Worm (Caenorhabditis elegans) whole organism, young adult: ENCODE measurements around the gene atln-1.

Experiments used
- B0035.1 ChIP-seq: sonication (generic microtip); optimal IDR thresholded peaks from 2 replicates; lab custom pipeline; 2016; ENCODE audit warnings: missing genetic modification characterization, mild to moderate bottlenecking, missing compliant biosample characterization, missing genotype, missing genetic modification reagents
- F37B4.10 ChIP-seq: fragments of 200-800 bp; sonication (Bioruptor generic); IDR thresholded peaks from 2 replicates; pipeline ENCODE4 v1.3.6; 2022; ENCODE audit warnings: missing genetic modification characterization, missing compliant biosample characterization
- akir-1 ChIP-seq: fragments of 200-800 bp; sonication (Bioruptor generic); optimal IDR thresholded peaks from 2 replicates; lab custom pipeline; 2018; ENCODE audit warnings: mild to moderate bottlenecking, missing genetic modification characterization, moderate library complexity, missing compliant biosample characterization
- attf-5 ChIP-seq: fragments of 200-800 bp; sonication (Bioruptor generic); optimal IDR thresholded peaks from 2 replicates; lab custom pipeline; 2018; ENCODE audit warnings: mild to moderate bottlenecking, missing genetic modification characterization, missing compliant biosample characterization
- dpl-1 ChIP-seq: fragments of 150-350 bp; optimal IDR thresholded peaks from 2 replicates; lab custom pipeline; 2014; ENCODE audit warnings: missing biosample characterization, missing genetic modification reagents, missing genetic modification characterization
- hlh-12 ChIP-seq: sonication (generic microtip); optimal IDR thresholded peaks from 2 replicates; lab custom pipeline; 2016; ENCODE audit warnings: missing genetic modification characterization, missing compliant biosample characterization
- hlh-26 ChIP-seq: fragments of 200-800 bp; sonication (Bioruptor generic); conservative IDR thresholded peaks from 2 replicates; pipeline ENCODE4 v1.3.6; 2022; ENCODE audit warnings: missing genetic modification reagents, missing genetic modification characterization, missing compliant biosample characterization
- lin-35 ChIP-seq, 3 experiments: fragments of 150-350 bp in 2 of 3; sonication (generic microtip) in 1 of 3; optimal IDR thresholded peaks; 2 replicates each; lab custom pipeline; 2014 to 2018; ENCODE audit warnings: missing biosample characterization in 3 of 3, missing genetic modification characterization in 3 of 3, missing genetic modification reagents in 3 of 3
- nfyb-1 ChIP-seq: fragments of 200-800 bp; sonication (Bioruptor generic); IDR thresholded peaks from 2 replicates; pipeline ENCODE4 v1.3.6; 2022; ENCODE audit warnings: missing genetic modification reagents, missing genetic modification characterization, missing compliant biosample characterization
- snpc-4 ChIP-seq, 5 experiments: fragments of 150-350 bp in 1 of 5; sonication (generic microtip) in 4 of 5; optimal IDR thresholded peaks; 2 replicates each; lab custom pipeline; 2014 to 2018; ENCODE audit warnings: missing genetic modification characterization in 5 of 5, missing biosample characterization in 3 of 5, antibody characterized with exemption in 2 of 5, mild to moderate bottlenecking in 2 of 5, missing compliant biosample characterization in 2 of 5, missing genotype in 2 of 5, moderate library complexity in 2 of 5, missing genetic modification reagents in 1 of 5
- unc-62 ChIP-seq: fragments of 150-350 bp; optimal IDR thresholded peaks from 2 replicates; lab custom pipeline; 2014; ENCODE audit warnings: missing biosample characterization, missing genetic modification reagents, missing genetic modification characterization
- ztf-3 ChIP-seq: fragments of 200-800 bp; sonication (Bioruptor generic); optimal IDR thresholded peaks from 2 replicates; lab custom pipeline; 2018; ENCODE audit warnings: mild to moderate bottlenecking, missing genetic modification characterization, missing compliant biosample characterization

- TF ChIP-seq akir-1 (GFP tag; lab: Kevin White, UChicago) (no peak), hlh-12 (tag; lab: Kevin White, UChicago) (no peak), unc-62 (no peak), attf-5 (GFP tag; lab: Kevin White, UChicago) (no peak), B0035.1 (tag; lab: Kevin White, UChicago) (no peak), hlh-26 (no peak), lin-35 (GFP tag; optimal IDR thresholded peaks at IDR 0.05; lab: Kevin White, UChicago) (no peak), dpl-1 (no peak), nfyb-1 (GFP tag; lab: Robert Waterston, UW) (no peak), F37B4.10 (GFP tag; lab: Robert Waterston, UW) (no peak), snpc-4 (GFP tag; optimal IDR thresholded peaks at IDR 0.05; lab: Kevin White, UChicago) (no peak), snpc-4 (tag; optimal IDR thresholded peaks at IDR 0.05; lab: Kevin White, UChicago) (no peak), ztf-3 (no peak)
These were observed 16.8 kb upstream of the atln-1 start, which contains the start of gene Y54G2A.11 for ce11 chrIV:2771692-2772091.
